Worm (Caenorhabditis elegans) whole organism, late embryonic: ENCODE results near the gene srz-24.

Source experiments
- F13H6.1 ChIP-seq: sonication (generic microtip); optimal IDR thresholded peaks from 2 replicates; lab custom pipeline; 2016; ENCODE audit warnings: missing genetic modification characterization, missing compliant biosample characterization
- K02D7.2 ChIP-seq: sonication (generic microtip); optimal IDR thresholded peaks from 2 replicates; lab custom pipeline; 2017; ENCODE audit warnings: mild to moderate bottlenecking, missing genetic modification characterization, missing compliant biosample characterization
- T23F11.4 ChIP-seq: fragments of 200-800 bp; sonication (Bioruptor generic); optimal IDR thresholded peaks from 2 replicates; lab custom pipeline; 2018; ENCODE audit warnings: mild to moderate bottlenecking, missing genetic modification characterization, missing compliant biosample characterization
- ahr-1 ChIP-seq: sonication (generic microtip); optimal IDR thresholded peaks from 2 replicates; lab custom pipeline; 2016; ENCODE audit warnings: missing genetic modification characterization, missing compliant biosample characterization
- ama-1 ChIP-seq: fragments of 150-350 bp; optimal IDR thresholded peaks from 2 replicates; lab custom pipeline; 2014
- ceh-2 ChIP-seq: sonication (generic microtip); optimal IDR thresholded peaks from 2 replicates; lab custom pipeline; 2016; ENCODE audit warnings: missing genotype, missing genetic modification characterization, missing compliant biosample characterization
- ceh-24 ChIP-seq: sonication (generic microtip); optimal IDR thresholded peaks from 2 replicates; lab custom pipeline; 2016; ENCODE audit warnings: mild to moderate bottlenecking, missing genetic modification characterization, missing compliant biosample characterization
- ceh-30 ChIP-seq: fragments of 150-350 bp; optimal IDR thresholded peaks from 2 replicates; lab custom pipeline; 2014; ENCODE audit warnings: missing biosample characterization, missing genetic modification characterization
- ceh-31 ChIP-seq: sonication (generic microtip); optimal IDR thresholded peaks from 2 replicates; lab custom pipeline; 2016; ENCODE audit warnings: missing genetic modification characterization, missing compliant biosample characterization
- ceh-48 ChIP-seq: sonication (generic microtip); optimal IDR thresholded peaks from 2 replicates; lab custom pipeline; 2016; ENCODE audit warnings: missing genetic modification characterization, inconsistent platforms, missing compliant biosample characterization
- ceh-9 ChIP-seq: sonication (generic microtip); optimal IDR thresholded peaks from 2 replicates; lab custom pipeline; 2016; ENCODE audit warnings: mild to moderate bottlenecking, missing genetic modification characterization, inconsistent platforms, missing compliant biosample characterization
- dve-1 ChIP-seq: sonication (generic microtip); optimal IDR thresholded peaks from 2 replicates; lab custom pipeline; 2017; ENCODE audit warnings: antibody characterized with exemption, mild to moderate bottlenecking, missing genetic modification characterization, missing compliant biosample characterization
- elt-4 ChIP-seq: sonication (generic microtip); optimal IDR thresholded peaks from 2 replicates; lab custom pipeline; 2016; ENCODE audit warnings: missing genetic modification characterization, missing compliant biosample characterization
- ets-4 ChIP-seq: sonication (generic microtip); optimal IDR thresholded peaks from 2 replicates; lab custom pipeline; 2016; ENCODE audit warnings: missing genetic modification characterization, missing compliant biosample characterization
- fax-1 ChIP-seq: sonication (generic microtip); optimal IDR thresholded peaks from 2 replicates; lab custom pipeline; 2016; ENCODE audit warnings: missing genotype, missing genetic modification characterization, missing compliant biosample characterization
- fkh-6 ChIP-seq: sonication (generic microtip); optimal IDR thresholded peaks from 2 replicates; lab custom pipeline; 2016; ENCODE audit warnings: missing genetic modification characterization, missing compliant biosample characterization
- gmeb-2 ChIP-seq: sonication (generic microtip); optimal IDR thresholded peaks from 2 replicates; lab custom pipeline; 2016; ENCODE audit warnings: missing genetic modification characterization, inconsistent platforms, missing compliant biosample characterization
- hlh-15 ChIP-seq: sonication (generic microtip); optimal IDR thresholded peaks from 2 replicates; lab custom pipeline; 2016; ENCODE audit warnings: missing genetic modification characterization, missing compliant biosample characterization
- hlh-8 ChIP-seq: sonication (generic microtip); optimal IDR thresholded peaks from 2 replicates; lab custom pipeline; 2016; ENCODE audit warnings: missing genotype, missing genetic modification characterization, missing compliant biosample characterization
- lim-6 ChIP-seq: sonication (generic microtip); optimal IDR thresholded peaks from 2 replicates; lab custom pipeline; 2016; ENCODE audit warnings: missing genetic modification characterization, missing compliant biosample characterization
- lin-11 ChIP-seq: fragments of 200-800 bp; sonication (Bioruptor generic); optimal IDR thresholded peaks from 2 replicates; lab custom pipeline; 2018; ENCODE audit warnings: mild to moderate bottlenecking, missing genetic modification characterization, missing compliant biosample characterization
- madf-2 ChIP-seq: sonication (generic microtip); optimal IDR thresholded peaks from 2 replicates; lab custom pipeline; 2017; ENCODE audit warnings: missing genetic modification characterization, missing compliant biosample characterization
- mec-3 ChIP-seq: sonication (generic microtip); optimal IDR thresholded peaks from 2 replicates; lab custom pipeline; 2016; ENCODE audit warnings: borderline replicate concordance, missing genetic modification characterization, missing compliant biosample characterization
- nfya-1 ChIP-seq: sonication (generic microtip); optimal IDR thresholded peaks from 2 replicates; lab custom pipeline; 2017; ENCODE audit warnings: missing genetic modification characterization, mild to moderate bottlenecking, missing compliant biosample characterization, antibody characterized with exemption, moderate library complexity
- nhr-11 ChIP-seq: fragments of 150-350 bp; optimal IDR thresholded peaks from 2 replicates; lab custom pipeline; 2014; ENCODE audit warnings: missing biosample characterization, missing genetic modification characterization
- nhr-232 ChIP-seq: sonication (generic microtip); optimal IDR thresholded peaks from 2 replicates; lab custom pipeline; 2016; ENCODE audit warnings: missing genetic modification characterization, missing compliant biosample characterization
- odd-2 ChIP-seq: sonication (generic microtip); optimal IDR thresholded peaks from 2 replicates; lab custom pipeline; 2017; ENCODE audit warnings: antibody characterized with exemption, mild to moderate bottlenecking, missing genetic modification characterization, missing compliant biosample characterization
- pag-3 ChIP-seq: sonication (generic microtip); optimal IDR thresholded peaks from 2 replicates; lab custom pipeline; 2016; ENCODE audit warnings: missing compliant biosample characterization, missing genetic modification characterization, borderline replicate concordance
- pat-9 ChIP-seq: fragments of 200-800 bp; sonication (Bioruptor generic); optimal IDR thresholded peaks from 2 replicates; lab custom pipeline; 2018; ENCODE audit warnings: mild to moderate bottlenecking, missing genetic modification characterization, moderate library complexity, missing compliant biosample characterization
- pax-1 ChIP-seq: fragments of 150-350 bp; optimal IDR thresholded peaks from 2 replicates; lab custom pipeline; 2014; ENCODE audit warnings: missing biosample characterization, missing genetic modification characterization
- pha-2 ChIP-seq: sonication (generic microtip); optimal IDR thresholded peaks from 2 replicates; lab custom pipeline; 2017; ENCODE audit warnings: mild to moderate bottlenecking, missing genetic modification characterization, missing compliant biosample characterization
- pqm-1 ChIP-seq: sonication (generic microtip); optimal IDR thresholded peaks from 2 replicates; lab custom pipeline; 2016; ENCODE audit warnings: missing genetic modification characterization, missing compliant biosample characterization
- ref-2 ChIP-seq: sonication (generic microtip); optimal IDR thresholded peaks from 2 replicates; lab custom pipeline; 2016; ENCODE audit warnings: missing genetic modification characterization, missing compliant biosample characterization
- sdc-2 ChIP-seq: sonication (generic microtip); optimal IDR thresholded peaks from 2 replicates; lab custom pipeline; 2016; ENCODE audit warnings: missing genotype, missing genetic modification characterization, missing compliant biosample characterization
- tbx-2 ChIP-seq: sonication (generic microtip); optimal IDR thresholded peaks from 2 replicates; lab custom pipeline; 2016; ENCODE audit warnings: missing genetic modification characterization, missing compliant biosample characterization
- unc-3 ChIP-seq, 2 experiments: fragments of 200-800 bp in 1 of 2; sonication (Bioruptor generic) in 1 of 2; sonication (generic microtip) in 1 of 2; conservative IDR thresholded peaks in 1 of 2; optimal IDR thresholded peaks in 1 of 2; 2 replicates each; pipeline versions ENCODE4 v1.3.6 to Lab custom; 2016 to 2022; ENCODE audit warnings: missing compliant biosample characterization in 2 of 2, missing genetic modification characterization in 2 of 2, missing genetic modification reagents in 1 of 2

The srz-24 gene

ce11 chrIV:4986246-4986645 lies 5.3 kb upstream of the srz-24 start, which contains the start of gene clec-177:
TSS of gene clec-177 (plus strand) at chrIV:4986546.
- TF ChIP-seq odd-2 (tag; lab: Kevin White, UChicago) (no peak), pax-1 (tag; lab: Kevin White, UChicago) (no peak), F13H6.1 (tag; lab: Kevin White, UChicago) (no peak), ceh-24 (tag; lab: Kevin White, UChicago) (no peak), hlh-15 (tag; lab: Kevin White, UChicago) (no peak), ama-1 (no peak), ceh-2 (no peak), lin-11 (no peak)

- TF ChIP-seq madf-2 (tag; lab: Kevin White, UChicago) = no peak
- no peak for TF ChIP-seq ahr-1 (tag; lab: Kevin White, UChicago)
- no peak for TF ChIP-seq pqm-1 (tag; lab: Kevin White, UChicago)
- no peak for TF ChIP-seq ceh-31
- TF ChIP-seq, all 69 proteins: peak for 0
Measured at ce11 chrIV:4983746-4984145, 2.8 kb upstream of the srz-24 start, which contains the start of gene clec-176. TSS of gene clec-176 (plus strand) at chrIV:4984046.

ce11 chrIV:4982477-4982876 lies 1.6 kb upstream of the srz-24 start, which contains the start of gene E03H12.4:
TSS of gene E03H12.4 (plus strand) at chrIV:4982596.
- TF ChIP-seq pag-3 (tag; lab: Kevin White, UChicago) = no peak
- no peak for TF ChIP-seq sdc-2 (tag; lab: Kevin White, UChicago)
- no peak for TF ChIP-seq ceh-31
- no peak for TF ChIP-seq gmeb-2 (tag; lab: Kevin White, UChicago)
- no peak for TF ChIP-seq nfya-1 (tag; lab: Kevin White, UChicago)
- no peak for TF ChIP-seq nhr-232
- TF ChIP-seq tbx-2 = no peak
- TF ChIP-seq madf-2 (tag; lab: Kevin White, UChicago) = no peak
- no peak for TF ChIP-seq pha-2 (tag; lab: Kevin White, UChicago)
- TF ChIP-seq ets-4 (tag; lab: Kevin White, UChicago) = no peak
- TF ChIP-seq pqm-1 (tag; lab: Kevin White, UChicago) = no peak
- no peak for TF ChIP-seq elt-4 (tag; lab: Kevin White, UChicago)
- no peak for TF ChIP-seq ref-2 (tag; lab: Kevin White, UChicago)

ce11 chrIV:4977176-4977693 lies 3.7 kb downstream of the srz-24 start, which contains the start of gene E03H12.5:
TSS of gene E03H12.5 (plus strand) at chrIV:4977226.
- TF ChIP-seq fkh-6 (tag; lab: Kevin White, UChicago) = no peak
- TF ChIP-seq F13H6.1 (tag; lab: Kevin White, UChicago) = no peak
- no peak for TF ChIP-seq K02D7.2 (tag; lab: Kevin White, UChicago)
- no peak for TF ChIP-seq pat-9 (tag; lab: Kevin White, UChicago)
- TF ChIP-seq ceh-24 (tag; lab: Kevin White, UChicago) = no peak
- no peak for TF ChIP-seq ama-1
- no peak for TF ChIP-seq hlh-8 (tag; lab: Kevin White, UChicago)
- TF ChIP-seq ceh-30 (tag; lab: Kevin White, UChicago) = no peak
- no peak for TF ChIP-seq unc-3 (GFP tag; conservative IDR thresholded peaks at IDR 0.05; lab: Robert Waterston, UW)
- no peak for TF ChIP-seq unc-3 (tag; optimal IDR thresholded peaks at IDR 0.05; lab: Kevin White, UChicago)
- TF ChIP-seq pqm-1 (tag; lab: Kevin White, UChicago) = no peak
- no peak for TF ChIP-seq dve-1 (tag; lab: Kevin White, UChicago)
- TF ChIP-seq T23F11.4 (GFP tag; lab: Kevin White, UChicago) = no peak
- TF ChIP-seq ref-2 (tag; lab: Kevin White, UChicago) = no peak
- TF ChIP-seq ceh-9 (tag; lab: Kevin White, UChicago) = no peak
- no peak for TF ChIP-seq nfya-1 (tag; lab: Kevin White, UChicago)
- no peak for TF ChIP-seq mec-3 (tag; lab: Kevin White, UChicago)

ce11 chrIV:4975995-4976394 lies 4.9 kb downstream of the srz-24 start, which contains the start of gene Y9C9A.16:
TSS of gene Y9C9A.16 (minus strand) at chrIV:4976125.
- no peak for TF ChIP-seq mec-3 (tag; lab: Kevin White, UChicago)
- no peak for TF ChIP-seq nhr-232
- TF ChIP-seq elt-4 (tag; lab: Kevin White, UChicago) = no peak
- TF ChIP-seq nhr-11 (tag; lab: Kevin White, UChicago) = no peak
- TF ChIP-seq ceh-48 (tag; lab: Kevin White, UChicago) = no peak
- no peak for TF ChIP-seq dve-1 (tag; lab: Kevin White, UChicago)
- no peak for TF ChIP-seq lim-6 (tag; lab: Kevin White, UChicago)
- no peak for TF ChIP-seq tbx-2
- TF ChIP-seq fax-1 (tag; lab: Kevin White, UChicago) = no peak
- no peak for TF ChIP-seq pax-1 (tag; lab: Kevin White, UChicago)
